Worm (Caenorhabditis elegans) whole organism, mixed stage, embryonic: Measurements from ENCODE around the gene F23F1.2.
A peak's percentile ranks its signal among the peaks of the same experiment; 100 is the strongest.

ENCODE experiments used
- elt-1 ChIP-seq: sonication (generic microtip); optimal IDR thresholded peaks from 2 replicates; lab custom pipeline; 2017; ENCODE audit warnings: missing genetic modification characterization, mild to moderate bottlenecking, missing compliant biosample characterization, antibody characterized with exemption, moderate library complexity, borderline replicate concordance; ENCODE audit not compliant: insufficient read depth
- sptf-1 ChIP-seq: sonication (generic microtip); optimal IDR thresholded peaks from 2 replicates; lab custom pipeline; 2017; ENCODE audit warnings: mild to moderate bottlenecking, missing genetic modification characterization, moderate library complexity, missing compliant biosample characterization
- ztf-11 ChIP-seq: fragments of 150-350 bp; optimal IDR thresholded peaks from 2 replicates; lab custom pipeline; 2014; ENCODE audit warnings: missing biosample characterization, missing genetic modification characterization

ce11 chrII:18787-19186, 15.2 kb upstream of the F23F1.2 start:
- TF ChIP-seq elt-1 (tag; lab: Kevin White, UChicago) (no peak), ztf-11 (tag; lab: Kevin White, UChicago) (peak; percentile 52), sptf-1 (tag; lab: Kevin White, UChicago) (peak; percentile 66)
